Fruit fly (Drosophila melanogaster) whole organism, wandering third instar larva: ENCODE data around the gene CG13239.

Experiments
- Abd-B ChIP-seq: fragments of >200 bp; optimal IDR thresholded peaks from 2 replicates; lab custom pipeline; 2017; ENCODE audit warnings: missing biosample characterization, missing genetic modification characterization
- HLH106 ChIP-seq: fragments of 200-800 bp; optimal IDR thresholded peaks from 3 replicates; lab custom pipeline; 2019; ENCODE audit warnings: missing biosample characterization, mild to moderate bottlenecking, missing genetic modification characterization, moderate library complexity
- Hr83 ChIP-seq: fragments of 200-300 bp; sonication (Bioruptor generic); optimal IDR thresholded peaks from 2 replicates; lab custom pipeline; 2016; ENCODE audit warnings: missing biosample characterization, mild to moderate bottlenecking, missing genetic modification characterization, moderate library complexity; ENCODE audit not compliant: poor library complexity, severe bottlenecking
- Myc ChIP-seq: fragments of >200 bp; optimal IDR thresholded peaks from 2 replicates; lab custom pipeline; 2017
- N ChIP-seq: fragments of >200 bp; optimal IDR thresholded peaks from 2 replicates; lab custom pipeline; 2018; ENCODE audit warnings: missing biosample characterization, missing external identifiers, missing genetic modification characterization
- fru ChIP-seq: fragments of 200-800 bp; sonication (Bioruptor generic); optimal IDR thresholded peaks from 3 replicates; lab custom pipeline; 2016; ENCODE audit warnings: missing biosample characterization, mild to moderate bottlenecking, missing genetic modification characterization
- lola ChIP-seq: fragments of >200 bp; optimal IDR thresholded peaks from 2 replicates; lab custom pipeline; 2017; ENCODE audit warnings: missing biosample characterization, missing genetic modification characterization
- sv ChIP-seq: fragments of 200-800 bp; sonication (Bioruptor generic); optimal IDR thresholded peaks from 3 replicates; lab custom pipeline; 2016; ENCODE audit warnings: missing biosample characterization, missing genetic modification characterization
- usp ChIP-seq: fragments of >200 bp; optimal IDR thresholded peaks from 2 replicates; lab custom pipeline; 2017; ENCODE audit warnings: missing biosample characterization, missing genetic modification characterization

- TF ChIP-seq Myc (lab: Kevin White, UChicago) = no peak
- TF ChIP-seq Abd-B (GFP tag; lab: Kevin White, UChicago) = no peak
- TF ChIP-seq usp = no peak
- no peak for TF ChIP-seq lola (GFP tag; lab: Kevin White, UChicago)
- no peak for TF ChIP-seq Hr83 (GFP tag; lab: Kevin White, UChicago)
- TF ChIP-seq fru (GFP tag; lab: Kevin White, UChicago) = no peak
- no peak for TF ChIP-seq HLH106 (tag; lab: Kevin White, UChicago)
- no peak for TF ChIP-seq sv (GFP tag; lab: Kevin White, UChicago)
- TF ChIP-seq N (GFP tag; lab: Kevin White, UChicago) = no peak
These were observed 30.4 kb downstream of the CG13239 start for dm6 chr3L:22891009-22891408.
